Worm (Caenorhabditis elegans) whole organism, young adult: ENCODE results near the gene Y17G9A.3.

Source experiments
- die-1 ChIP-seq: sonication (generic microtip); optimal IDR thresholded peaks from 2 replicates; lab custom pipeline; 2016; ENCODE audit warnings: missing genotype, mild to moderate bottlenecking, missing genetic modification characterization, missing compliant biosample characterization
- ztf-26 ChIP-seq: sonication (generic microtip); optimal IDR thresholded peaks from 2 replicates; lab custom pipeline; 2017; ENCODE audit warnings: missing genetic modification characterization, missing compliant biosample characterization

- TF ChIP-seq die-1 (tag; lab: Kevin White, UChicago) (peak; percentile 12), ztf-26 (tag; lab: Kevin White, UChicago) (no peak)
Measured at ce11 chrIV:4811863-4812262, 46.6 kb downstream of the Y17G9A.3 start, which contains the start of gene srw-95.
